Worm (Caenorhabditis elegans) whole organism, mixed stage, embryonic: ENCODE results near the gene pgm-2.

Source experiments
- blmp-1 ChIP-seq: fragments of 150-350 bp; optimal IDR thresholded peaks from 2 replicates; lab custom pipeline; 2014; ENCODE audit warnings: missing biosample characterization, missing genetic modification characterization
- ces-1 ChIP-seq: fragments of 150-350 bp; optimal IDR thresholded peaks from 2 replicates; lab custom pipeline; 2014; ENCODE audit warnings: missing biosample characterization, missing genetic modification reagents, missing genetic modification characterization
- elt-1 ChIP-seq: sonication (generic microtip); optimal IDR thresholded peaks from 2 replicates; lab custom pipeline; 2017; ENCODE audit warnings: missing genetic modification characterization, mild to moderate bottlenecking, missing compliant biosample characterization, antibody characterized with exemption, moderate library complexity, borderline replicate concordance; ENCODE audit not compliant: insufficient read depth
- hlh-1 ChIP-seq: fragments of 150-350 bp; optimal IDR thresholded peaks from 2 replicates; lab custom pipeline; 2014; ENCODE audit warnings: missing biosample characterization, missing genetic modification reagents, missing genetic modification characterization
- lin-13 ChIP-seq: fragments of 150-350 bp; optimal IDR thresholded peaks from 2 replicates; lab custom pipeline; 2014; ENCODE audit warnings: missing biosample characterization, missing genetic modification characterization
- lin-32 ChIP-seq: fragments of 200-800 bp; sonication (Bioruptor generic); optimal IDR thresholded peaks from 2 replicates; lab custom pipeline; 2018; ENCODE audit warnings: mild to moderate bottlenecking, missing genetic modification characterization, missing compliant biosample characterization
- lsy-2 ChIP-seq: fragments of 150-350 bp; optimal IDR thresholded peaks from 2 replicates; lab custom pipeline; 2014; ENCODE audit warnings: missing biosample characterization, missing genetic modification characterization
- nhr-12 ChIP-seq: fragments of 150-350 bp; optimal IDR thresholded peaks from 2 replicates; lab custom pipeline; 2014; ENCODE audit warnings: missing biosample characterization, missing genetic modification characterization
- nhr-237 ChIP-seq: fragments of 150-350 bp; optimal IDR thresholded peaks from 2 replicates; lab custom pipeline; 2014; ENCODE audit warnings: missing biosample characterization, missing genetic modification characterization
- snpc-4 ChIP-seq: fragments of 150-350 bp; optimal IDR thresholded peaks from 2 replicates; lab custom pipeline; 2014; ENCODE audit warnings: missing biosample characterization, missing genetic modification characterization
- unc-39 ChIP-seq: fragments of 150-350 bp; optimal IDR thresholded peaks from 2 replicates; lab custom pipeline; 2014; ENCODE audit warnings: missing biosample characterization, missing genetic modification characterization
- ztf-11 ChIP-seq: fragments of 150-350 bp; optimal IDR thresholded peaks from 2 replicates; lab custom pipeline; 2014; ENCODE audit warnings: missing biosample characterization, missing genetic modification characterization

ce11 chrIII:13350964-13351363, 51.8 kb downstream of the pgm-2 start:
- TF ChIP-seq lin-13 = no peak
- no peak for TF ChIP-seq lin-32 (GFP tag; lab: Kevin White, UChicago)
- no peak for TF ChIP-seq hlh-1 (tag; lab: Kevin White, UChicago)
- TF ChIP-seq elt-1 = no peak
- TF ChIP-seq ces-1 (GFP tag; lab: Kevin White, UChicago) = peak; percentile 26
- TF ChIP-seq ztf-11 (tag; lab: Kevin White, UChicago) = no peak
- TF ChIP-seq blmp-1 (tag; lab: Kevin White, UChicago) = no peak
- TF ChIP-seq lsy-2 (tag; lab: Kevin White, UChicago) = no peak
- no peak for TF ChIP-seq snpc-4
- TF ChIP-seq unc-39 (tag; lab: Kevin White, UChicago) = no peak
- TF ChIP-seq nhr-237 (tag; lab: Kevin White, UChicago) = no peak
- TF ChIP-seq nhr-12 (tag; lab: Kevin White, UChicago) = no peak
